Worm (Caenorhabditis elegans): ENCODE results near the gene B0464.9.

DNA sequence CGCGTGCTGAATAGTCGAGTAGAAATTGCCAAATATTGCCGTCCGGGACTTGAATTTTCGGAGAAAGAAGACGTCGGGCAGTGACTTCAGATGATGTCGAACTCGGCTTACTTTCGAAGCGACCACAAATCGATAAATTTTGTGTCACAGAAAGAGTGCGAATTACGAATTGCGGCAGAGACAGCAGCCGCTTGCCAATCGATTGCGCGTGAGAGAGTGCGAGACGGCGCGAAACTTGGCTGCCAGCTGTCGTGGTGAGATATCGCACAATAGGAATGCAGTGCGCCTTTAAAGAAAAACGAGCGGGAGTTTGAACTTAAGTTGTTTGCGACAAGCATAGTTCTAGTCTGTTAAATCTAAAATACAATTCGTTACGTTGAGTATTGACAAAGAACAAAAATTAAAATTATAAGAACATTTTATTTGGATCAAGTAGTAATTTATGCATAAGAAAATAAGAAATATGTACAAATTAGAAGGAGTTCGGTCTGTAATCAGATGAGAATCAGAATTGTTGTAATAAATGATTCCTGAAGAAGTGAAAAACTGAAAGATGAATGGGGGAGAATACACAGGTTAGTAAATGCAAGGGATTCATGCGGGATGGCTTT lies 22.0 kb upstream of the B0464.9 start, which contains the start of gene pir-2:
- peak; percentile 76 for TF ChIP-seq ztf-23 (GFP tag; IDR thresholded peaks at IDR 0.05)
- TF ChIP-seq ztf-29 (GFP tag; IDR thresholded peaks at IDR 0.05), result no peak
- TF ChIP-seq ref-1 (GFP tag; conservative IDR thresholded peaks at IDR 0.05), result no peak
- peak; percentile 13; the same call in 1 of the 2 replicates for TF ChIP-seq tab-1 (GFP tag; IDR thresholded peaks at IDR 0.05)
- TF ChIP-seq flt-1 (GFP tag; IDR thresholded peaks at IDR 0.05), result no peak
- TF ChIP-seq T22C8.4 (GFP tag; IDR thresholded peaks at IDR 0.05), result peak; percentile 98
- TF ChIP-seq klf-2 (GFP tag; conservative IDR thresholded peaks at IDR 0.05), result no peak
- TF ChIP-seq cog-1 (tag; optimal IDR thresholded peaks at IDR 0.05), result peak; percentile 25
- no peak for TF ChIP-seq med-1 (GFP tag; optimal IDR thresholded peaks at IDR 0.05; ENCODE audit: insufficient read depth)
